Worm (Caenorhabditis elegans) whole organism, L1 larva: ENCODE data around the gene ZK856.6.

ENCODE experiments used
- Y116A8C.19 ChIP-seq: sonication (generic microtip); optimal IDR thresholded peaks from 2 replicates; lab custom pipeline; 2016; ENCODE audit warnings: missing compliant biosample characterization, missing genetic modification characterization, borderline replicate concordance
- aly-2 ChIP-seq: fragments of 150-350 bp; optimal IDR thresholded peaks from 2 replicates; lab custom pipeline; 2014; ENCODE audit warnings: missing biosample characterization, missing genetic modification characterization
- ces-1 ChIP-seq: fragments of 150-350 bp; optimal IDR thresholded peaks from 2 replicates; lab custom pipeline; 2014; ENCODE audit warnings: missing biosample characterization, missing genetic modification reagents, missing genetic modification characterization
- fos-1 ChIP-seq: fragments of 150-350 bp; optimal IDR thresholded peaks from 2 replicates; lab custom pipeline; 2014; ENCODE audit warnings: missing biosample characterization, missing genetic modification characterization
- irx-1 ChIP-seq: sonication (generic microtip); optimal IDR thresholded peaks from 2 replicates; lab custom pipeline; 2016; ENCODE audit warnings: missing genetic modification characterization, missing compliant biosample characterization
- nhr-12 ChIP-seq: sonication (generic microtip); optimal IDR thresholded peaks from 2 replicates; lab custom pipeline; 2017; ENCODE audit warnings: missing biosample characterization, missing genetic modification characterization
- pqm-1 ChIP-seq: sonication (generic microtip); optimal IDR thresholded peaks from 3 replicates; lab custom pipeline; 2017; ENCODE audit warnings: missing biosample characterization, missing genetic modification characterization
- skn-1 ChIP-seq: fragments of 150-350 bp; optimal IDR thresholded peaks from 2 replicates; lab custom pipeline; 2014; ENCODE audit warnings: missing biosample characterization, missing genetic modification characterization
- snpc-4 ChIP-seq: fragments of 150-350 bp; optimal IDR thresholded peaks from 2 replicates; lab custom pipeline; 2014; ENCODE audit warnings: missing biosample characterization, missing genetic modification characterization
- unc-130 ChIP-seq: fragments of 150-350 bp; optimal IDR thresholded peaks from 2 replicates; lab custom pipeline; 2017; ENCODE audit warnings: missing biosample characterization, missing genetic modification characterization, inconsistent platforms
- unc-62 ChIP-seq: fragments of 150-350 bp; optimal IDR thresholded peaks from 2 replicates; lab custom pipeline; 2014; ENCODE audit warnings: missing biosample characterization, missing genetic modification reagents, missing genetic modification characterization

- TF ChIP-seq skn-1 (tag; lab: Kevin White, UChicago) = no peak
- TF ChIP-seq unc-130 = no peak
- no peak for TF ChIP-seq nhr-12 (tag; lab: Kevin White, UChicago)
- no peak for TF ChIP-seq Y116A8C.19 (tag; lab: Kevin White, UChicago)
- TF ChIP-seq irx-1 = no peak
- TF ChIP-seq fos-1 (tag; lab: Kevin White, UChicago) = no peak
- TF ChIP-seq pqm-1 (tag; lab: Kevin White, UChicago) = no peak
- TF ChIP-seq ces-1 (GFP tag; lab: Kevin White, UChicago) = no peak
- no peak for TF ChIP-seq snpc-4 (tag; lab: Kevin White, UChicago)
- TF ChIP-seq unc-62 (GFP tag; lab: Kevin White, UChicago) = no peak
- TF ChIP-seq aly-2 (tag; lab: Kevin White, UChicago) = no peak
These were observed 38.7 kb downstream of the ZK856.6 start for ce11 chrV:10237171-10237570.
